Fruit fly (Drosophila melanogaster) whole organism: ENCODE results near the gene RhoGAP68F.

ENCODE experiments used
- CG8478 ChIP-seq: fragments of >200 bp; optimal IDR thresholded peaks from 2 replicates; lab custom pipeline; 2018; ENCODE audit warnings: inconsistent platforms
- Dll ChIP-seq: fragments of >200 bp; optimal IDR thresholded peaks from 2 replicates; lab custom pipeline; 2017
- EcR ChIP-seq, 2 experiments: fragments of >200 bp; optimal IDR thresholded peaks; 2 replicates each; lab custom pipeline; 2017; ENCODE audit warnings: missing biosample characterization in 2 of 2, missing genetic modification characterization in 2 of 2, missing genetic modification reagents in 2 of 2
- pan ChIP-seq: fragments of >200 bp; optimal IDR thresholded peaks from 2 replicates; lab custom pipeline; 2017
- psq ChIP-seq: fragments of >200 bp; optimal IDR thresholded peaks from 2 replicates; lab custom pipeline; 2017
- usp ChIP-seq: fragments of >200 bp; optimal IDR thresholded peaks from 2 replicates; lab custom pipeline; 2017; ENCODE audit warnings: missing biosample characterization, missing genetic modification characterization, mixed read lengths

Gene RhoGAP68F

DNA sequence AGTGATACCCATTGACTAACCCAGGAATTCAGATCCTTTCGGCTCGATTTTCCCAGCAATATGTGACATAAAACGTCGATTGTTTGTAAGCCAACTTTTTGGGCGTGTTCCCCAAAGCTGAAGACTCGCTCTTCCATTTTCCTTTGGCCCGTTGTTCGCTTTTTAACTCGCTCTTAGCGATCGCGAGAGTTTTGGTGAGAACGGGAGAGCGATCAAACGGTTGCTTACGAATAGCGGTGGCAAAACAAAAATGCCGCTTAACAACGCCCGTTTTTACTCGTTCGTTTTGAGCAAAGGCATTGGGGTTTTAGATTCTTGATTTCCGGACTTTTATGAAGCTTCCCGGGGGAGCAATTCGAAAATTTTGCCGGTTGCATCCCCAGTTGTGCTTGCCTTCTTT is 8.3 kb downstream of the RhoGAP68F start:
- TF ChIP-seq EcR (GFP tag; optimal IDR thresholded peaks at IDR 0.05; lab: Kevin White, UChicago) (no peak), CG8478 (lab: Kevin White, UChicago) (no peak), pan (no peak), usp (GFP tag; lab: Kevin White, UChicago) (no peak), Dll (lab: Kevin White, UChicago) (no peak), psq (lab: Kevin White, UChicago) (no peak)

DNA sequence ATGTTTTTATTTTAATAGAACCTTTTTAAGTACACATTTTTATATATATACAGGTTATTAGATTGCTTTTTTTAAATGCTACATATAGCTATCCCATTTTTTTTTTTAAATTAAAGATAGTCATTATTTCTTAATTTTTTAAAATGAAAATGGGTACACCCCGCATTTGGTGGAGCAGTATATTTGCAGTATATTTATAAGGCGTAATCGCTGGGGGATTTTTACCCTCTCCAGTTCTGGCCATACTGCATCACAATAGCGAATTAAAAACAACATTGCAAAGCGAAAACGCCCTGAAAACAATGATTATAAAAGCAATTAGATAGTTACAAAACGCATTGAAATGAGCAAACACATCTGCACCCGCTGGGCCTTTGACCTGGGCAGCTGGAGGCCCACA is 10.4 kb downstream of the RhoGAP68F start, which contains the start of gene CG32099:
Gene CG32099, plus strand, starts transcription at position 250 of the 400 bp plus-strand sequence.
- TF ChIP-seq CG8478 (lab: Kevin White, UChicago) (no peak), usp (GFP tag; lab: Kevin White, UChicago) (no peak), Dll (lab: Kevin White, UChicago) (no peak), EcR (GFP tag; optimal IDR thresholded peaks at IDR 0.05; lab: Kevin White, UChicago) (no peak), pan (no peak), psq (lab: Kevin White, UChicago) (no peak)

dm6 chr3L:12162156-12162682 is 23.6 kb downstream of the RhoGAP68F start:
- TF ChIP-seq pan (no peak), Dll (lab: Kevin White, UChicago) (no peak), CG8478 (lab: Kevin White, UChicago) (no peak), EcR (GFP tag; optimal IDR thresholded peaks at IDR 0.05; lab: Kevin White, UChicago) (no peak), usp (GFP tag; lab: Kevin White, UChicago) (no peak), psq (lab: Kevin White, UChicago) (no peak)

DNA sequence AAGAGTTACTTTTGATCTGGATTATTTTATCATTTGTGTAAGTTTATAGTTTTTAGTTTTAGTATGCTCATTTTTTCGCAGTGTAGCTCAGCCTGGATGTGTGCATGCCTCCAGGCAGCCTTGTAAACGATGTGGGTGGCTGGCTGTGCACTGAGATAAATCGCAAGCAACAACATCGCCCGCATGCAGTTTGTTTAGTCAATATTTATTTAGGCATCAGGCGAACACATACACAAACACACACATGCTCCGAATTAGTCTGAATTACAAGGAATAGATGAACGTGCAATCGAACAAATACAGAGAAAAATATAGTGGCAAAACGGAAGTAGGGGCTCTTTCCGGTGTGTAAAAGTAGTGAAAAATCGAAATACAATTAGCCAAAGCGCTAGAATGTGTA is 24.4 kb downstream of the RhoGAP68F start:
- TF ChIP-seq pan (no peak), Dll (lab: Kevin White, UChicago) (no peak), usp (GFP tag; lab: Kevin White, UChicago) (no peak), CG8478 (lab: Kevin White, UChicago) (no peak), psq (lab: Kevin White, UChicago) (no peak), EcR (GFP tag; optimal IDR thresholded peaks at IDR 0.05; lab: Kevin White, UChicago) (no peak)

dm6 chr3L:12163693-12164092 is 25.0 kb downstream of the RhoGAP68F start, which contains the start of gene CG9760:
Gene CG9760 (minus strand): TSS chr3L:12163735.
- no peak for TF ChIP-seq CG8478 (lab: Kevin White, UChicago)
- peak; percentile 31 for TF ChIP-seq Dll (lab: Kevin White, UChicago)
- no peak for TF ChIP-seq pan

DNA sequence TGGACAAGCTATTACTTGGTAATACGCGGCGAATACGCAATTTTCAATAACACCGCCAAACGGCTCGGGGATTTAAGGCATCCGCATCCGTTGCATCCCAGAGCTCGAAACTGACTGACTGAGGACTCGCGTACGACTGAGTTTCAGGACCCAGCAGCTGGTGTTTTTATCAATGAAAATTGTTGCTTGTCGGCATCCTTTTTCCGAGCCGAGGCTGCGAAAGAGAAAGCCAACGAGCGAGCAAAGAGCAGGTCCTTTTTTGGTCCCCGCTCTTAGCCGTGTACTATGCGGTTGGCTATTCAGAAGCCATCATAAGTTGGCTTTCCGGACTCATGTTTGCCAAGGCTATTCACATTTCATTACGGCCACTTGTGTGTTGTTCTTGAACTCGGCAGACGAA is 36.7 kb downstream of the RhoGAP68F start, which contains the start of gene Rh7:
Gene Rh7, minus strand, starts transcription at position 101 of the 400 bp plus-strand sequence.
- TF ChIP-seq Dll (lab: Kevin White, UChicago) = no peak
- TF ChIP-seq CG8478 (lab: Kevin White, UChicago) = no peak
- TF ChIP-seq usp (GFP tag; lab: Kevin White, UChicago) = no peak
- TF ChIP-seq pan = no peak
- no peak for TF ChIP-seq EcR (GFP tag; optimal IDR thresholded peaks at IDR 0.05; lab: Kevin White, UChicago)
- no peak for TF ChIP-seq psq (lab: Kevin White, UChicago)

dm6 chr3L:12177301-12177700 is 38.6 kb downstream of the RhoGAP68F start, which contains the start of gene CAH2:
Gene CAH2 (plus strand): TSS chr3L:12177601.
- TF ChIP-seq Dll (lab: Kevin White, UChicago) (no peak), psq (lab: Kevin White, UChicago) (no peak)

DNA sequence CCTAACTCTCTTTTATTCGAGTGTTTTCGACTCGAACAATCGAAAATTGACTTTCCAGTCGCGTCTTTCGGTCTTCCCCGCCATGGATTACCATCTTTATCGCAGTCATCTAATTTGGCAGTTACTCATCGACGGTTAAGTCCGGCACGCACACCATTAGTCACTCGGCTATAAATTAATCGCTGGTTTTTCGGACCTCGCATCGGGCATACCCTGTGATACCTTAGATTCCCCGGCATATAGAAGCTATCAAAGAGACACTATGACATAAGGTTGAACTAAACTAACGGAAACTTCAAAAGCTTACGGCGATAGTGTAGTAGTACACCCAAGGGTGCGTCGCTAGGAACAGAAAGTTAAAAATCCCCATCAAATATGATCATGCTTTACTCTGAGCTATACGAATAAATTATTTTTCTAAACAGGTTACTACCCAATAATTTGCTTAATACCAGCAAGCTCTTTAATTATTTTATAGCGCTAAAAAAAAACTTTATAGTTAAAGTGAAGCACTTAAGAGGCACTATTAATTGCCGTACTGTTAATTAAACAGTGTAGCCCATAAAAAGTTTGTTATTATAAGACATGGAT is 40.3 kb downstream of the RhoGAP68F start:
- TF ChIP-seq EcR (GFP tag; optimal IDR thresholded peaks at IDR 0.05; lab: Kevin White, UChicago) (no peak), pan (no peak), Dll (lab: Kevin White, UChicago) (no peak), psq (lab: Kevin White, UChicago) (no peak), CG8478 (lab: Kevin White, UChicago) (no peak), usp (GFP tag; lab: Kevin White, UChicago) (no peak)

DNA sequence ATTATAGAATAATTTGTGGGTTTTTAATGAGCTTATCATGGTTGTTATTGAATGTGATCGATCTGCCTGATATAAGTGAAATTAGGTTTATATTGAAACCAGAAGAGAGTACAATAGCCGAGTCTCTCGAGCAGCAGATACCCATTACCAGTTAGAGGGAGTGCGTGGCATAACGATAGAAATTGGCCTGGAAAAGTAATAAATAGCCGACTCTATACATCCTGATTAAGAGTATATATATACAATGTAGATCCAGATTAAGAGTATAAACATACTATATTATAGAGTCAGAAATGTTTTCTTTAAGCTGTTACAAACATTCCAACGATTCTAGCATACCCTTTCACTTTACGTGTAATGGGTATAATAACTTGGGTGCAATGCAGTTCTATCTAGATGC is 45.3 kb downstream of the RhoGAP68F start:
- TF ChIP-seq usp (GFP tag; lab: Kevin White, UChicago) (no peak), pan (no peak), CG8478 (lab: Kevin White, UChicago) (no peak), EcR (GFP tag; optimal IDR thresholded peaks at IDR 0.05; lab: Kevin White, UChicago) (no peak), psq (lab: Kevin White, UChicago) (no peak), Dll (lab: Kevin White, UChicago) (no peak)

DNA sequence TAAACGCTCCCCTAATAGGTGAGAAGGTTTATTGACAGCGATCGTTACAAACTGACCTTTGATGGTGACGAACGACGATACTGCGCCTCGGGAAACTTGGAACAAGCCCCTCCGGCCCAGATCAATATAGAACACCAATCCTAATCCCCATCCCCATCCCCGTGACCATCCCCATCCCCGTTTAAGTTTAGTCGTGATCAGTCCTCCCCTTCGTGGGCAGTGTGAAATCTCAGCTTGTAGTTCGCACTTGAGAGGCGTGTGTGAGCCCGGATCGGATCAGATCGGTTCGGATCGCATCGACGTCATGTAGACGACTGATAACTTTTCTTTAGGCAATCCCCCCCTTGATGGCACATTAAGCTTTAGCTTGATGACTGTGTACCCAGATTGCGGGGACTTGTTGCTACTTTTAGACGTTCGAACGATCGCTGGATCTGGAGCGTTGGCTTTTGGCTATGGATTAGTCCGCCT is 45.9 kb downstream of the RhoGAP68F start, which contains the start of gene Miox:
Gene Miox, plus strand, starts transcription at position 421 of the 471 bp plus-strand sequence.
- TF ChIP-seq psq (lab: Kevin White, UChicago) (no peak), Dll (lab: Kevin White, UChicago) (no peak), CG8478 (lab: Kevin White, UChicago) (no peak), EcR (GFP tag; optimal IDR thresholded peaks at IDR 0.05; lab: Kevin White, UChicago) (no peak), pan (no peak), usp (GFP tag; lab: Kevin White, UChicago) (no peak)

DNA sequence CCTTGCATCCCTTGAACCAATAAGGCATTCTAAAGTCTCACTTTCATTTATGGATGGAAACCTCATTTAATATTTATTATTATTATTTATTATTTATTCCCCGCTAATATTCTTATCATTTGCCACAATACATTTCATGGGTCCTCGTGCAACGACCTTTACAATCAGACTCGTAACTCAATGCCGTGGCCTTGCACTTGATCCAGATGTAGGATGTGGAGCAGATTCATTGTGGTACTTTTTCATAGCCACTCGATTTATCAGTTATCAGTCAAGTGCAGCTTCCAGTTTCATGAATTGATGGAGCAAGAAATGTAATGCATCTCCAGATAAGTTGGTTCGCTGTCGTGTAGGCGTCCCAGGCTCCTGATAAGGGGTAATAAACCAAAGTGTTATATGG is 46.7 kb downstream of the RhoGAP68F start:
- TF ChIP-seq psq (lab: Kevin White, UChicago) (no peak), pan (no peak), Dll (lab: Kevin White, UChicago) (no peak), CG8478 (lab: Kevin White, UChicago) (no peak), EcR (GFP tag; optimal IDR thresholded peaks at IDR 0.05; lab: Kevin White, UChicago) (no peak), usp (GFP tag; lab: Kevin White, UChicago) (no peak)

dm6 chr3L:12188518-12188917 is 49.9 kb downstream of the RhoGAP68F start, which contains the start of gene Est-6:
Gene Est-6 (plus strand): TSS chr3L:12188818.
- TF ChIP-seq CG8478 (lab: Kevin White, UChicago) (no peak), usp (GFP tag; lab: Kevin White, UChicago) (no peak), EcR (GFP tag; optimal IDR thresholded peaks at IDR 0.05; lab: Kevin White, UChicago) (no peak), Dll (lab: Kevin White, UChicago) (no peak), psq (lab: Kevin White, UChicago) (no peak), pan (no peak)
